Fruit fly (Drosophila melanogaster): ENCODE results near the gene CG46514.
"Not testable (repeated sequence)": the region's sequence is repeated elsewhere in the genome, so short reads cannot be mapped to it uniquely, and the experiment has no call there.

The CG46514 gene

dm6 chrX:22226273-22226672, 29.3 kb downstream of the CG46514 start, which contains the start of gene CG46518:
TSS of gene CG46518 (plus strand) at chrX:22226573.
- not testable (repeated sequence) for TF ChIP-seq pan (optimal IDR thresholded peaks at IDR 0.05); EcR (GFP tag; optimal IDR thresholded peaks at IDR 0.05); CG8478 (optimal IDR thresholded peaks at IDR 0.05)

dm6 chrX:22231270-22231669, 34.3 kb downstream of the CG46514 start, which contains the start of gene CG46519:
TSS of gene CG46519 (plus strand) at chrX:22231570.
- not testable (repeated sequence) for TF ChIP-seq CG8478 (optimal IDR thresholded peaks at IDR 0.05); usp (GFP tag; optimal IDR thresholded peaks at IDR 0.05); pan (optimal IDR thresholded peaks at IDR 0.05)

- TF ChIP-seq EcR (GFP tag; optimal IDR thresholded peaks at IDR 0.05); Dll (optimal IDR thresholded peaks at IDR 0.05); CG8478 (optimal IDR thresholded peaks at IDR 0.05): not testable (repeated sequence)
Measured at dm6 chrX:22236265-22236664, 39.3 kb downstream of the CG46514 start, which contains the start of gene CG46520. TSS of gene CG46520 (plus strand) at chrX:22236565.

- TF ChIP-seq CG8478, psq, pan (optimal IDR thresholded peaks at IDR 0.05): not testable (repeated sequence)
Measured at dm6 chrX:22241272-22241671, 44.3 kb downstream of the CG46514 start, which contains the start of gene CG46521. TSS of gene CG46521 (plus strand) at chrX:22241572.

- not testable (repeated sequence) for TF ChIP-seq usp (GFP tag; optimal IDR thresholded peaks at IDR 0.05); psq (optimal IDR thresholded peaks at IDR 0.05); pan (optimal IDR thresholded peaks at IDR 0.05)
Measured at dm6 chrX:22246300-22246699, 49.3 kb downstream of the CG46514 start, which contains the start of gene CG46522. TSS of gene CG46522 (plus strand) at chrX:22246600.

Measured in whole organism.